Fruit fly (Drosophila melanogaster) whole organism, prepupa: ENCODE data around the gene CG12535.
A peak's percentile ranks its signal among the peaks of the same experiment; 100 is the strongest.

Source experiments
- CG10631 ChIP-seq: fragments of 200-800 bp; sonication (Bioruptor generic); optimal IDR thresholded peaks from 2 replicates; lab custom pipeline; 2016; ENCODE audit warnings: missing biosample characterization, missing genetic modification characterization
- CG10669 ChIP-seq: fragments of 200-800 bp; sonication (Bioruptor generic); optimal IDR thresholded peaks from 3 replicates; lab custom pipeline; 2018; ENCODE audit warnings: missing biosample characterization, mild to moderate bottlenecking, missing genetic modification characterization, moderate library complexity
- CG11294 ChIP-seq: fragments of 200-800 bp; sonication (Bioruptor generic); IDR thresholded peaks from 2 replicates; pipeline ENCODE4 v1.3.6; 2022; ENCODE audit warnings: missing biosample characterization, missing genetic modification characterization
- CG11762 ChIP-seq: fragments of 200-800 bp; sonication (Bioruptor generic); optimal IDR thresholded peaks from 3 replicates; lab custom pipeline; 2016; ENCODE audit warnings: missing biosample characterization, missing genetic modification characterization; ENCODE audit not compliant: insufficient read depth
- CG15336 ChIP-seq: fragments of 200-800 bp; sonication (Bioruptor generic); IDR thresholded peaks from 2 replicates; pipeline ENCODE4 v1.3.6; 2022; ENCODE audit warnings: missing biosample characterization, missing genetic modification characterization
- CG1621 ChIP-seq: fragments of 200-800 bp; sonication (Bioruptor generic); optimal IDR thresholded peaks from 3 replicates; lab custom pipeline; 2018; ENCODE audit warnings: missing biosample characterization, mild to moderate bottlenecking, missing genetic modification characterization
- CG16779 ChIP-seq: fragments of 200-800 bp; sonication (Bioruptor generic); optimal IDR thresholded peaks from 3 replicates; lab custom pipeline; 2017; ENCODE audit warnings: missing biosample characterization, mild to moderate bottlenecking, missing genetic modification characterization
- CG3032 ChIP-seq: fragments of 200-800 bp; optimal IDR thresholded peaks from 2 replicates; lab custom pipeline; 2019; ENCODE audit warnings: missing biosample characterization, mild to moderate bottlenecking, missing genetic modification characterization, moderate library complexity
- CG31627 ChIP-seq: fragments of 200-800 bp; sonication (Bioruptor generic); optimal IDR thresholded peaks from 3 replicates; lab custom pipeline; 2016; ENCODE audit warnings: missing biosample characterization, missing genetic modification characterization
- CG32006 ChIP-seq: fragments of 200-800 bp; sonication (Bioruptor generic); optimal IDR thresholded peaks from 3 replicates; lab custom pipeline; 2017; ENCODE audit warnings: missing biosample characterization, mild to moderate bottlenecking, missing genetic modification characterization
- CG34406 ChIP-seq: fragments of 200-800 bp; sonication (Bioruptor generic); optimal IDR thresholded peaks from 3 replicates; lab custom pipeline; 2016; ENCODE audit warnings: missing biosample characterization, missing genetic modification characterization
- CG3919 ChIP-seq: fragments of 200-800 bp; sonication (Bioruptor generic); optimal IDR thresholded peaks from 3 replicates; lab custom pipeline; 2016; ENCODE audit warnings: missing biosample characterization, missing genetic modification characterization
- CG4318 ChIP-seq: fragments of 200-800 bp; sonication (Bioruptor generic); optimal IDR thresholded peaks from 3 replicates; lab custom pipeline; 2017; ENCODE audit warnings: missing biosample characterization, mild to moderate bottlenecking, missing genetic modification characterization
- CG6276 ChIP-seq: fragments of 200-800 bp; sonication (Bioruptor generic); optimal IDR thresholded peaks from 2 replicates; lab custom pipeline; 2017; ENCODE audit warnings: missing biosample characterization, mild to moderate bottlenecking, missing genetic modification characterization
- CG6792 ChIP-seq: fragments of 200-800 bp; sonication (Bioruptor generic); optimal IDR thresholded peaks from 3 replicates; lab custom pipeline; 2016; ENCODE audit warnings: missing biosample characterization, missing genetic modification characterization
- CG6854 ChIP-seq: fragments of 200-800 bp; sonication (Bioruptor generic); optimal IDR thresholded peaks from 2 replicates; lab custom pipeline; 2017; ENCODE audit warnings: missing biosample characterization, mild to moderate bottlenecking, missing genetic modification characterization
- CG7368 ChIP-seq: fragments of 200-800 bp; sonication (Bioruptor generic); optimal IDR thresholded peaks from 3 replicates; lab custom pipeline; 2016; ENCODE audit warnings: missing biosample characterization, missing genetic modification characterization
- CG9139 ChIP-seq: fragments of 200-800 bp; sonication (Bioruptor generic); optimal IDR thresholded peaks from 3 replicates; lab custom pipeline; 2017; ENCODE audit warnings: missing biosample characterization, mild to moderate bottlenecking, missing genetic modification characterization
- Eip78C ChIP-seq: fragments of 200-800 bp; sonication (Bioruptor generic); peaks from one replicate; lab custom pipeline; 2016; ENCODE audit warnings: missing biosample characterization, missing genetic modification characterization
- Eip93F ChIP-seq: fragments of 200-800 bp; sonication (Bioruptor generic); optimal IDR thresholded peaks from 2 replicates; lab custom pipeline; 2016; ENCODE audit warnings: missing biosample characterization, mild to moderate bottlenecking, missing genetic modification characterization
- Ets21C ChIP-seq: fragments of 200-800 bp; sonication (Bioruptor generic); optimal IDR thresholded peaks from 3 replicates; lab custom pipeline; 2016; ENCODE audit warnings: missing biosample characterization, missing genetic modification characterization
- Gug ChIP-seq: fragments of 200-800 bp; sonication (Bioruptor generic); IDR thresholded peaks from 2 replicates; pipeline ENCODE4 v1.3.6; 2022; ENCODE audit warnings: missing biosample characterization, missing genetic modification characterization
- Hr38 ChIP-seq: sonication (Bioruptor generic); optimal IDR thresholded peaks from 2 replicates; lab custom pipeline; 2016; ENCODE audit warnings: missing biosample characterization, missing genetic modification characterization
- Hr39 ChIP-seq: fragments of 200-800 bp; sonication (Bioruptor generic); optimal IDR thresholded peaks from 2 replicates; lab custom pipeline; 2016; ENCODE audit warnings: missing biosample characterization, missing genetic modification characterization
- Lpt ChIP-seq: fragments of 200-800 bp; sonication (Bioruptor generic); optimal IDR thresholded peaks from 3 replicates; lab custom pipeline; 2016; ENCODE audit warnings: missing biosample characterization, missing genetic modification characterization
- OdsH ChIP-seq: fragments of 200-800 bp; sonication (Bioruptor generic); optimal IDR thresholded peaks from 3 replicates; lab custom pipeline; 2016; ENCODE audit warnings: missing biosample characterization, missing genetic modification characterization
- Smox ChIP-seq: fragments of 200-800 bp; sonication (Bioruptor generic); optimal IDR thresholded peaks from 3 replicates; lab custom pipeline; 2016; ENCODE audit warnings: missing biosample characterization, missing genetic modification characterization
- Sox14 ChIP-seq: fragments of 200-800 bp; sonication (Bioruptor generic); optimal IDR thresholded peaks from 3 replicates; lab custom pipeline; 2016; ENCODE audit warnings: missing biosample characterization, missing genetic modification characterization
- Sox15 ChIP-seq: fragments of 200-800 bp; sonication (Bioruptor generic); optimal IDR thresholded peaks from 3 replicates; lab custom pipeline; 2016; ENCODE audit warnings: missing biosample characterization, missing genetic modification characterization
- achi ChIP-seq: fragments of 200-800 bp; sonication (Bioruptor generic); optimal IDR thresholded peaks from 3 replicates; lab custom pipeline; 2016; ENCODE audit warnings: missing biosample characterization, missing genetic modification characterization
- acj6 ChIP-seq: fragments of 200-800 bp; sonication (Bioruptor generic); optimal IDR thresholded peaks from 3 replicates; lab custom pipeline; 2016; ENCODE audit warnings: missing biosample characterization, missing genetic modification characterization
- dac ChIP-seq: fragments of 200-800 bp; sonication (Bioruptor generic); optimal IDR thresholded peaks from 2 replicates; lab custom pipeline; 2017; ENCODE audit warnings: missing biosample characterization, mild to moderate bottlenecking, missing genetic modification characterization
- esn ChIP-seq: fragments of 200-800 bp; sonication (Bioruptor generic); optimal IDR thresholded peaks from 2 replicates; lab custom pipeline; 2016; ENCODE audit warnings: missing biosample characterization, mild to moderate bottlenecking, missing genetic modification characterization, moderate library complexity
- fd59A ChIP-seq: fragments of 200-800 bp; sonication (Bioruptor generic); optimal IDR thresholded peaks from 2 replicates; lab custom pipeline; 2017; ENCODE audit warnings: missing biosample characterization, mild to moderate bottlenecking, missing genetic modification characterization, missing genetic modification reagents
- fkh ChIP-seq: fragments of 200-800 bp; sonication (Bioruptor generic); optimal IDR thresholded peaks from 3 replicates; lab custom pipeline; 2017; ENCODE audit warnings: missing biosample characterization, mild to moderate bottlenecking, missing genetic modification characterization, moderate library complexity
- lz ChIP-seq: fragments of 200-800 bp; sonication (Bioruptor generic); optimal IDR thresholded peaks from 3 replicates; lab custom pipeline; 2016; ENCODE audit warnings: missing biosample characterization, missing genetic modification characterization
- salr ChIP-seq, 2 experiments: fragments of 200-800 bp; sonication (Bioruptor generic); optimal IDR thresholded peaks; 3 replicates each; lab custom pipeline; 2016 to 2018; ENCODE audit warnings: missing biosample characterization in 2 of 2, missing genetic modification characterization in 2 of 2, mild to moderate bottlenecking in 1 of 2
- spab ChIP-seq: fragments of 200-800 bp; sonication (Bioruptor generic); optimal IDR thresholded peaks from 2 replicates; lab custom pipeline; 2017; ENCODE audit warnings: missing biosample characterization, mild to moderate bottlenecking, missing genetic modification characterization, missing genetic modification reagents
- ss ChIP-seq, 2 experiments: fragments of 200-800 bp; sonication (Bioruptor generic); optimal IDR thresholded peaks; 2 replicates in 1 of 2; 3 replicates in 1 of 2; lab custom pipeline; 2017 to 2018; ENCODE audit warnings: mild to moderate bottlenecking in 2 of 2, missing biosample characterization in 2 of 2, missing genetic modification characterization in 2 of 2, moderate library complexity in 1 of 2
- svp ChIP-seq: fragments of 200-800 bp; sonication (Bioruptor generic); peaks from one replicate; lab custom pipeline; 2016; ENCODE audit warnings: missing biosample characterization, missing genetic modification characterization
- vri ChIP-seq: fragments of 200-800 bp; sonication (Bioruptor generic); optimal IDR thresholded peaks from 3 replicates; lab custom pipeline; 2016; ENCODE audit warnings: missing biosample characterization, mild to moderate bottlenecking, missing genetic modification characterization

The CG12535 gene

dm6 chrX:3448893-3449394, at the start of gene CG12535:
TSS of gene CG12535 (minus strand) at chrX:3448943.
- TF ChIP-seq CG6276 (GFP tag; lab: Kevin White, UChicago) (no peak), svp (GFP tag; lab: Kevin White, UChicago) (peak; percentile 62)

- TF ChIP-seq CG11294 = no peak
- no peak for TF ChIP-seq fkh (GFP tag; lab: Kevin White, UChicago)
- TF ChIP-seq lz (GFP tag; lab: Kevin White, UChicago) = no peak
- TF ChIP-seq achi (GFP tag; lab: Kevin White, UChicago) = no peak
- no peak for TF ChIP-seq CG32006 (GFP tag; lab: Kevin White, UChicago)
These were observed 37.1 kb upstream of the CG12535 start for dm6 chrX:3485871-3486270.

DNA sequence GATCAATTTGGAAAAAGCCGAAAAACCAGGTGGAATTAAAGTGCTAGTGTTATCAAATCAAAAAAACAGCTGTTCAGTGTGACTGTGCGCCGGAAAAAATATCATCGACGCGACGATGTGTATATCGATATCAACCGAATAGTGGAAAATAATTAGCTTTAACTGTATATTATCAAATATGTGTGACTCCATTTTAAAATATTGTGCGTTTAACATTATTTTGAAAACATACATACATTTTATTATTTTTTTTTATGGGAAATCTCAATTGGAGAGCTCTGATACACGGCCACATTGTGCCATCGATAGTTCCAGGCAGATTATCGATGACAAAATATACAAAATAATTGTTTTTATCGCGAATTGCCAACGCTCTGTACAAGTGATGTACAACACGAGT, 36.6 kb upstream of the CG12535 start, which contains the start of the genes CG14270 and CG10803:
Gene CG14270 (minus strand): TSS at position 75 of the 400 bp plus-strand sequence.
Gene CG10803 (plus strand): TSS at position 347 of the 400 bp plus-strand sequence.
- peak; percentile 11 for TF ChIP-seq Ets21C
- TF ChIP-seq esn (GFP tag; lab: Kevin White, UChicago) = peak; percentile 40
- TF ChIP-seq CG10631 (GFP tag; lab: Kevin White, UChicago) = peak; percentile 13
- peak; percentile 78 for TF ChIP-seq svp (GFP tag; lab: Kevin White, UChicago)
- TF ChIP-seq CG16779 (tag; lab: Kevin White, UChicago) = no peak
- no peak for TF ChIP-seq CG10669 (GFP tag; lab: Kevin White, UChicago)
- TF ChIP-seq CG6276 (GFP tag; lab: Kevin White, UChicago) = no peak
- TF ChIP-seq Hr39 (GFP tag; lab: Kevin White, UChicago) = peak; percentile 2
- peak; percentile 23 for TF ChIP-seq lz (GFP tag; lab: Kevin White, UChicago)
- TF ChIP-seq Eip78C (GFP tag; lab: Kevin White, UChicago) = peak; percentile 32
- TF ChIP-seq CG31627 = peak; percentile 11

DNA sequence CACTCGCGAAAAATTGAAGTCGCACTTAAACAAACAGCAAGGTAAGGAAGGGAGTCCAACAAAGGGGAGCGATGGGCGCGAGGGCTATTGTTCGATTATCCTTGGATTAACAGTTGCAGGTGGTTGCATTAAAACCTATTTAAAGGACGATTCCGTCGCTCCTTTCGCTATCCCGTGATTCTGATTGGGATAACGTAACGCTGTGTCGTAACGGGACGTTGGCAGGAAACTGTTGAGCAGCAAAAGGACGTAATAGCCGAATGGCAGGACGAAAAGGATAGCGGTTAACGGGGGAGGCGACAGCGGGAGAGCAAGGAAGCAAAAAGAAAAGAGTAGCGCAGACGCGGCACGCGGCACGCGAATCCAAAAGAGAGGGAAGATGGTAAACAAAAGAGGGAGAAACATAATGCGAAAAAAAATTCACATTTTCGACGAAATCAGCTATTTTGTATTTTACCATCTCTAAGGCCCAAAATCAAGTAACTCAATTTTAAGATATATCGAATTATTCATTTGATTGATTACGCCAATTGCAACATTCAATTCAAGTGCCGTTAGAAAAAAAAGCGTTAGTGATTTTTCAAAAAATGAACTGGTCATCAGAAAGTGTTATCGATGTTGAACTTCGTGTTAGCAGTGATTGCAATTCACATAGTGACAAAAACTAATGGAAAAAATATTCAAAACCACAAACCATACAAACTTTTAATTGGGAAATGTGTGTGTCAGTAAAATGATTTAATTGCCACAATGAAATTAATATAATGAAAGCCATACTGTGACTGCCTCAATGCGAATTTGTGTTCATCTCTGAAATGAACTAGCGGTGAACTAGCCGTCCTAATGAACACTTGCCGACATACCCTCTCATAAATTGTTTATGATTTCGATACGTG, 33.6 kb upstream of the CG12535 start, which contains the start of the genes CG10804 and CG10802:
Gene CG10804 (minus strand): TSS at position 204 of the 896 bp plus-strand sequence.
Gene CG10802 (plus strand): TSS at position 847 of the 896 bp plus-strand sequence.
- TF ChIP-seq CG7368 (no peak), Ets21C (peak; percentile 80), Hr38 (GFP tag; lab: Kevin White, UChicago) (peak; percentile 54), Lpt (GFP tag; lab: Kevin White, UChicago) (peak; percentile 55), fd59A (GFP tag; lab: Kevin White, UChicago) (peak; percentile 19), ss (GFP tag; optimal IDR thresholded peaks at IDR 0.05; lab: Kevin White, UChicago) (no peak), CG9139 (GFP tag; lab: Kevin White, UChicago) (no peak), Sox15 (GFP tag; lab: Kevin White, UChicago) (peak; percentile 58), lz (GFP tag; lab: Kevin White, UChicago) (peak; percentile 83), fkh (GFP tag; lab: Kevin White, UChicago) (no peak), CG34406 (peak; percentile 41), CG3919 (GFP tag; lab: Kevin White, UChicago) (peak; percentile 65), Smox (GFP tag; lab: Kevin White, UChicago) (peak; percentile 60), svp (GFP tag; lab: Kevin White, UChicago) (peak; percentile 70), Hr39 (GFP tag; lab: Kevin White, UChicago) (peak; percentile 87), CG6854 (GFP tag; lab: Kevin White, UChicago) (no peak), vri (GFP tag; lab: Kevin White, UChicago) (no peak), OdsH (GFP tag; lab: Kevin White, UChicago) (peak; percentile 70), dac (GFP tag; lab: Kevin White, UChicago) (peak; percentile 19), Sox14 (GFP tag; lab: Kevin White, UChicago) (peak; percentile 76), acj6 (GFP tag; lab: Kevin White, UChicago) (peak; percentile 75), CG4318 (GFP tag; lab: Kevin White, UChicago) (no peak), CG10631 (GFP tag; lab: Kevin White, UChicago) (peak; percentile 76), spab (GFP tag; lab: Kevin White, UChicago) (no peak), CG1621 (tag; lab: Kevin White, UChicago) (no peak), Eip93F (GFP tag; lab: Kevin White, UChicago) (no peak), salr (GFP tag; optimal IDR thresholded peaks at IDR 0.05; lab: Kevin White, UChicago) (peak in 1 of 2 experiments; percentile 65), CG32006 (GFP tag; lab: Kevin White, UChicago) (no peak), CG6792 (GFP tag; lab: Kevin White, UChicago) (peak; percentile 55), CG11294 (peak; percentile 28; the same call in 1 of the 2 replicates), Eip78C (GFP tag; lab: Kevin White, UChicago) (peak; percentile 83), CG15336 (peak; percentile 62), CG3032 (peak; percentile 60), CG11762 (GFP tag; lab: Kevin White, UChicago) (peak; percentile 17), Gug (GFP tag; lab: Robert Waterston, UW) (peak; percentile 69)
